Worm (Caenorhabditis elegans): ENCODE results near the gene T24B8.4.

T24B8.4 gene

ce11 chrII:9038201-9038600 lies 32.4 kb downstream of the T24B8.4 start, which contains the start of gene gcs-1:
Gene gcs-1, minus strand, starts transcription at chrII:9038301.
- no peak for TF ChIP-seq efl-1 (optimal IDR thresholded peaks at IDR 0.05)
- peak in 1 of 2 experiments; percentile 25 for TF ChIP-seq efl-1 (GFP tag; optimal IDR thresholded peaks at IDR 0.05 in 1 of 2)
- TF ChIP-seq nhr-20 (tag; optimal IDR thresholded peaks at IDR 0.05): no peak

- TF ChIP-seq ceh-8 (GFP tag; optimal IDR thresholded peaks at IDR 0.05) (no peak), lin-39 (tag; optimal IDR thresholded peaks at IDR 0.05) (no peak), fkh-10 (GFP tag; optimal IDR thresholded peaks at IDR 0.05) (no peak), zip-4 (GFP tag; optimal IDR thresholded peaks at IDR 0.05) (no peak), lsy-2 (tag; optimal IDR thresholded peaks at IDR 0.05) (no peak), elt-3 (tag; optimal IDR thresholded peaks at IDR 0.05) (peak in 1 of 6 experiments; percentile 12), nhr-90 (tag; optimal IDR thresholded peaks at IDR 0.05; ENCODE audit: poor library complexity) (no peak), pag-3 (tag; optimal IDR thresholded peaks at IDR 0.05; ENCODE audit: borderline replicate concordance, insufficient read depth) (no peak), hlh-17 (GFP tag; optimal IDR thresholded peaks at IDR 0.05; ENCODE audit: borderline replicate concordance) (no peak), snpc-4 (tag; optimal IDR thresholded peaks at IDR 0.05) (no peak), grh-1 (GFP tag; IDR thresholded peaks at IDR 0.05) (no peak), alr-1 (tag; optimal IDR thresholded peaks at IDR 0.05; ENCODE audit: borderline replicate concordance) (no peak), mep-1 (tag; optimal IDR thresholded peaks at IDR 0.05) (peak; percentile 2), ceh-88 (GFP tag; IDR thresholded peaks at IDR 0.05) (no peak), irx-1 (tag; optimal IDR thresholded peaks at IDR 0.05) (no peak), jun-1 (tag; optimal IDR thresholded peaks at IDR 0.05) (no peak), nhr-20 (tag; optimal IDR thresholded peaks at IDR 0.05) (no peak), aly-2 (tag; optimal IDR thresholded peaks at IDR 0.05) (no peak), nhr-84 (tag; optimal IDR thresholded peaks at IDR 0.05) (no peak), blmp-1 (tag; optimal IDR thresholded peaks at IDR 0.05) (peak; percentile 86), nhr-76 (tag; optimal IDR thresholded peaks at IDR 0.05) (no peak), nhr-19 (GFP tag; conservative IDR thresholded peaks at IDR 0.05) (no peak), nhr-85 (tag) (peak; percentile 52), ces-1 (GFP tag; optimal IDR thresholded peaks at IDR 0.05) (no peak), Y116A8C.19 (tag; optimal IDR thresholded peaks at IDR 0.05; ENCODE audit: borderline replicate concordance) (no peak), dsc-1 (tag; optimal IDR thresholded peaks at IDR 0.05) (no peak), pax-3 (tag; optimal IDR thresholded peaks at IDR 0.05) (no peak), ets-5 (GFP tag; IDR thresholded peaks at IDR 0.05) (no peak), lin-14 (GFP tag; optimal IDR thresholded peaks at IDR 0.05) (peak; percentile 37)
These were observed 37.6 kb downstream of the T24B8.4 start for ce11 chrII:9033034-9033433.

- TF ChIP-seq mef-2 (tag; optimal IDR thresholded peaks at IDR 0.05) (no peak), unc-130 (tag; optimal IDR thresholded peaks at IDR 0.05) (peak; percentile 18), lin-14 (GFP tag; optimal IDR thresholded peaks at IDR 0.05) (peak; percentile 65), unc-86 (tag; optimal IDR thresholded peaks at IDR 0.05) (no peak), irx-1 (tag; optimal IDR thresholded peaks at IDR 0.05) (no peak), nhr-71 (tag; optimal IDR thresholded peaks at IDR 0.05) (peak; percentile 61), elt-3 (tag; optimal IDR thresholded peaks at IDR 0.05) (peak in 4 of 6 experiments; percentile 55 to 94 (median 69)), mdl-1 (tag; optimal IDR thresholded peaks at IDR 0.05) (peak in 1 of 2 experiments; percentile 15), nhr-90 (tag; optimal IDR thresholded peaks at IDR 0.05; ENCODE audit: poor library complexity) (peak; percentile 41), nhr-76 (tag; optimal IDR thresholded peaks at IDR 0.05) (no peak), snu-23 (GFP tag; optimal IDR thresholded peaks at IDR 0.05) (peak; percentile 56), nhr-20 (tag; optimal IDR thresholded peaks at IDR 0.05) (peak; percentile 63), C34B4.2 (tag; optimal IDR thresholded peaks at IDR 0.05) (no peak), lsy-2 (tag; optimal IDR thresholded peaks at IDR 0.05) (peak in 1 of 2 experiments; percentile 31), vab-15 (tag; optimal IDR thresholded peaks at IDR 0.05) (no peak), efl-1 (optimal IDR thresholded peaks at IDR 0.05) (no peak), efl-1 (GFP tag; optimal IDR thresholded peaks at IDR 0.05 in 1 of 2) (no peak), fkh-8 (tag; optimal IDR thresholded peaks at IDR 0.05) (no peak), nhr-85 (tag) (peak; percentile 91), pqm-1 (tag; optimal IDR thresholded peaks at IDR 0.05) (no peak), sox-4 (tag; optimal IDR thresholded peaks at IDR 0.05) (no peak), ces-1 (GFP tag; optimal IDR thresholded peaks at IDR 0.05) (no peak), blmp-1 (tag; optimal IDR thresholded peaks at IDR 0.05) (peak; percentile 93), ztf-4 (tag; optimal IDR thresholded peaks at IDR 0.05) (no peak), Y116A8C.19 (tag; optimal IDR thresholded peaks at IDR 0.05; ENCODE audit: borderline replicate concordance) (no peak), xbp-1 (tag; optimal IDR thresholded peaks at IDR 0.05) (no peak), ama-1 (optimal IDR thresholded peaks at IDR 0.05) (no peak), grh-1 (GFP tag; IDR thresholded peaks at IDR 0.05) (peak; percentile 45), swsn-7 (tag; optimal IDR thresholded peaks at IDR 0.05) (no peak)
These were observed 38.7 kb downstream of the T24B8.4 start for ce11 chrII:9031891-9032290.

Data from whole organism, L1 larva.